Fruit fly (Drosophila melanogaster) whole organism, embryonic: ENCODE results near the gene CG13247.

Experiments used
- Atf3 ChIP-seq: fragments of 200-800 bp; sonication (Bioruptor generic); optimal IDR thresholded peaks from 3 replicates; lab custom pipeline; 2016; ENCODE audit warnings: missing biosample characterization, missing genetic modification characterization
- CG10147 ChIP-seq: fragments of 200-800 bp; sonication (Bioruptor generic); optimal IDR thresholded peaks from 2 replicates; lab custom pipeline; 2019; ENCODE audit warnings: missing biosample characterization, mild to moderate bottlenecking, missing genetic modification characterization, moderate library complexity
- CG11723 ChIP-seq: fragments of 200-800 bp; sonication (Bioruptor generic); optimal IDR thresholded peaks from 2 replicates; lab custom pipeline; 2017; ENCODE audit warnings: missing biosample characterization, mild to moderate bottlenecking, missing genetic modification characterization
- CG13894 ChIP-seq: fragments of 200-800 bp; sonication (Bioruptor generic); optimal IDR thresholded peaks from 3 replicates; lab custom pipeline; 2018; ENCODE audit warnings: missing biosample characterization, mild to moderate bottlenecking, missing genetic modification characterization, moderate library complexity
- CG15696 ChIP-seq: fragments of 200-800 bp; sonication (Bioruptor generic); optimal IDR thresholded peaks from 2 replicates; lab custom pipeline; 2019; ENCODE audit warnings: missing biosample characterization, mild to moderate bottlenecking, missing genetic modification characterization, moderate library complexity
- CG1603 ChIP-seq: fragments of 200-800 bp; sonication (Bioruptor generic); optimal IDR thresholded peaks from 2 replicates; lab custom pipeline; 2019; ENCODE audit warnings: missing biosample characterization, mild to moderate bottlenecking, missing genetic modification characterization, moderate library complexity
- CG16813 ChIP-seq: fragments of 200-800 bp; sonication (Bioruptor generic); IDR thresholded peaks from 3 replicates; pipeline ENCODE4 v1.3.6; 2022; ENCODE audit warnings: missing biosample characterization, missing genetic modification characterization; ENCODE audit not compliant: partially characterized antibody
- CG18011 ChIP-seq: fragments of 200-800 bp; sonication (Bioruptor generic); optimal IDR thresholded peaks from 2 replicates; lab custom pipeline; 2017; ENCODE audit warnings: missing biosample characterization, missing genetic modification characterization, mild to moderate bottlenecking, moderate library complexity, missing genotype
- CG18262 ChIP-seq: fragments of 200-800 bp; optimal IDR thresholded peaks from 3 replicates; lab custom pipeline; 2019; ENCODE audit warnings: missing biosample characterization, mild to moderate bottlenecking, missing genetic modification characterization, moderate library complexity
- CG2712 ChIP-seq: fragments of 200-800 bp; optimal IDR thresholded peaks from 3 replicates; lab custom pipeline; 2019; ENCODE audit warnings: missing biosample characterization, mild to moderate bottlenecking, missing genetic modification characterization, moderate library complexity
- CG32767 ChIP-seq: fragments of 200-800 bp; sonication (Bioruptor generic); IDR thresholded peaks from 2 replicates; pipeline ENCODE4 v1.3.6; 2022; ENCODE audit warnings: missing biosample characterization, missing genetic modification characterization
- CG4424 ChIP-seq: fragments of 200-800 bp; sonication (Bioruptor generic); optimal IDR thresholded peaks from 3 replicates; lab custom pipeline; 2016; ENCODE audit warnings: missing biosample characterization, missing genetic modification characterization
- CG6854 ChIP-seq: fragments of 200-800 bp; sonication (Bioruptor generic); optimal IDR thresholded peaks from 3 replicates; lab custom pipeline; 2017; ENCODE audit warnings: missing biosample characterization, mild to moderate bottlenecking, missing genetic modification characterization
- CG7271 ChIP-seq: fragments of 200-800 bp; sonication (Bioruptor generic); optimal IDR thresholded peaks from 2 replicates; lab custom pipeline; 2018; ENCODE audit warnings: missing biosample characterization, mild to moderate bottlenecking, missing genetic modification characterization, moderate library complexity
- CG7963 ChIP-seq: fragments of 200-800 bp; sonication (Bioruptor generic); IDR thresholded peaks from 3 replicates; pipeline ENCODE4 v1.3.6; 2022; ENCODE audit warnings: missing biosample characterization, missing genetic modification characterization; ENCODE audit not compliant: partially characterized antibody
- CG7987 ChIP-seq: fragments of 200-800 bp; sonication (Bioruptor generic); optimal IDR thresholded peaks from 2 replicates; lab custom pipeline; 2018; ENCODE audit warnings: missing biosample characterization, mild to moderate bottlenecking, missing genetic modification characterization, moderate library complexity
- CG8281 ChIP-seq: fragments of 200-800 bp; sonication (Bioruptor generic); optimal IDR thresholded peaks from 2 replicates; lab custom pipeline; 2018; ENCODE audit warnings: missing biosample characterization, mild to moderate bottlenecking, missing genetic modification characterization, moderate library complexity
- CG9609 ChIP-seq: fragments of 200-800 bp; sonication (Bioruptor generic); optimal IDR thresholded peaks from 3 replicates; lab custom pipeline; 2016; ENCODE audit warnings: missing biosample characterization, missing genetic modification characterization
- Dbx ChIP-seq: fragments of 200-800 bp; sonication (Bioruptor generic); IDR thresholded peaks from 3 replicates; pipeline ENCODE4 v1.3.6; 2022; ENCODE audit warnings: missing biosample characterization, missing genetic modification characterization
- Dfd ChIP-seq, 2 experiments: fragments of >200 bp; optimal IDR thresholded peaks; 2 replicates each; lab custom pipeline; 2017; ENCODE audit warnings: missing biosample characterization in 2 of 2, missing genetic modification characterization in 2 of 2
- Dp ChIP-seq: fragments of 200-800 bp; sonication (Bioruptor generic); optimal IDR thresholded peaks from 2 replicates; lab custom pipeline; 2018; ENCODE audit warnings: missing biosample characterization, mild to moderate bottlenecking, missing genetic modification characterization, moderate library complexity
- E2f2 ChIP-seq: fragments of 200-800 bp; sonication (Bioruptor generic); IDR thresholded peaks from 2 replicates; pipeline ENCODE4 v1.3.6; 2022; ENCODE audit warnings: missing biosample characterization, missing genetic modification characterization
- Eip74EF ChIP-seq, 2 experiments: fragments of 200-800 bp in 1 of 2; fragments of >200 bp in 1 of 2; sonication (Bioruptor generic) in 1 of 2; optimal IDR thresholded peaks; 2 replicates each; lab custom pipeline; 2017 to 2019; ENCODE audit warnings: missing biosample characterization in 2 of 2, missing genetic modification characterization in 2 of 2, mild to moderate bottlenecking in 1 of 2, moderate library complexity in 1 of 2
- MESR4 ChIP-seq: fragments of 200-800 bp; sonication (Bioruptor generic); optimal IDR thresholded peaks from 2 replicates; lab custom pipeline; 2018; ENCODE audit warnings: missing biosample characterization, mild to moderate bottlenecking, missing genetic modification characterization, moderate library complexity
- Mrtf ChIP-seq: fragments of 200-800 bp; sonication (Bioruptor generic); IDR thresholded peaks from 3 replicates; pipeline ENCODE4 v1.3.6; 2022; ENCODE audit warnings: missing biosample characterization, missing genetic modification characterization
- Nf-YA ChIP-seq: fragments of 200-800 bp; sonication (Bioruptor generic); IDR thresholded peaks from 2 replicates; pipeline ENCODE4 v1.3.6; 2022; ENCODE audit warnings: missing biosample characterization, missing genetic modification characterization
- Rfx ChIP-seq: fragments of 200-800 bp; sonication (Bioruptor generic); IDR thresholded peaks from 2 replicates; pipeline ENCODE4 v1.3.6; 2022; ENCODE audit warnings: missing biosample characterization, missing genetic modification characterization
- Six4 ChIP-seq: fragments of 200-800 bp; sonication (Bioruptor generic); optimal IDR thresholded peaks from 2 replicates; lab custom pipeline; 2016; ENCODE audit warnings: missing biosample characterization, missing genetic modification characterization
- amos ChIP-seq: fragments of 200-800 bp; sonication (Bioruptor generic); IDR thresholded peaks from 2 replicates; pipeline ENCODE4 v1.3.6; 2022; ENCODE audit warnings: missing biosample characterization, missing genetic modification characterization; ENCODE audit not compliant: partially characterized antibody
- ara ChIP-seq: fragments of 200-800 bp; sonication (Bioruptor generic); IDR thresholded peaks from 2 replicates; pipeline ENCODE4 v1.3.6; 2022; ENCODE audit warnings: missing biosample characterization, missing genetic modification characterization
- ash1 ChIP-seq: fragments of 200-800 bp; sonication (Bioruptor generic); optimal IDR thresholded peaks from 2 replicates; lab custom pipeline; 2018; ENCODE audit warnings: missing biosample characterization, mild to moderate bottlenecking, missing genetic modification characterization
- bbx ChIP-seq: fragments of 200-800 bp; sonication (Bioruptor generic); IDR thresholded peaks from 2 replicates; pipeline ENCODE4 v1.3.6; 2022; ENCODE audit warnings: missing biosample characterization, missing genetic modification characterization; ENCODE audit not compliant: partially characterized antibody
- danr ChIP-seq: fragments of 200-800 bp; sonication (Bioruptor generic); IDR thresholded peaks from 2 replicates; pipeline ENCODE4 v1.3.6; 2022; ENCODE audit warnings: missing biosample characterization, missing genetic modification characterization
- emc ChIP-seq: fragments of 200-800 bp; sonication (Bioruptor generic); optimal IDR thresholded peaks from 2 replicates; lab custom pipeline; 2016; ENCODE audit warnings: missing biosample characterization, missing genetic modification characterization
- esg ChIP-seq: fragments of 200-800 bp; sonication (Bioruptor generic); conservative IDR thresholded peaks from 2 replicates; pipeline ENCODE4 v1.3.6; 2022; ENCODE audit warnings: missing biosample characterization, missing genetic modification characterization
- fu2 ChIP-seq: fragments of 200-800 bp; sonication (Bioruptor generic); optimal IDR thresholded peaks from 2 replicates; lab custom pipeline; 2016; ENCODE audit warnings: missing biosample characterization, missing genetic modification characterization
- gcm ChIP-seq: fragments of 200-800 bp; sonication (Bioruptor generic); optimal IDR thresholded peaks from 2 replicates; lab custom pipeline; 2019; ENCODE audit warnings: missing biosample characterization, mild to moderate bottlenecking, missing genetic modification characterization, moderate library complexity
- gfzf ChIP-seq: fragments of 200-800 bp; sonication (Bioruptor generic); optimal IDR thresholded peaks from 2 replicates; lab custom pipeline; 2016; ENCODE audit warnings: missing biosample characterization, mild to moderate bottlenecking, missing genetic modification characterization, moderate library complexity
- luna ChIP-seq: fragments of 200-800 bp; sonication (Bioruptor generic); optimal IDR thresholded peaks from 2 replicates; lab custom pipeline; 2016; ENCODE audit warnings: missing biosample characterization, missing genetic modification characterization
- org-1 ChIP-seq: fragments of 200-800 bp; sonication (Bioruptor generic); optimal IDR thresholded peaks from 2 replicates; lab custom pipeline; 2017; ENCODE audit warnings: missing biosample characterization, missing genetic modification characterization
- pb ChIP-seq: fragments of 200-800 bp; sonication (Bioruptor generic); optimal IDR thresholded peaks from 3 replicates; lab custom pipeline; 2016; ENCODE audit warnings: missing biosample characterization, missing genetic modification characterization
- pfk ChIP-seq: fragments of 200-800 bp; sonication (Bioruptor generic); optimal IDR thresholded peaks from 2 replicates; lab custom pipeline; 2018; ENCODE audit warnings: missing biosample characterization, mild to moderate bottlenecking, missing genetic modification characterization, moderate library complexity
- phol ChIP-seq: fragments of 200-800 bp; sonication (Bioruptor generic); optimal IDR thresholded peaks from 3 replicates; lab custom pipeline; 2018; ENCODE audit warnings: missing biosample characterization, mild to moderate bottlenecking, missing genetic modification characterization, moderate library complexity
- pita ChIP-seq: fragments of 200-800 bp; sonication (Bioruptor generic); optimal IDR thresholded peaks from 2 replicates; lab custom pipeline; 2017; ENCODE audit warnings: missing biosample characterization, mild to moderate bottlenecking, missing genetic modification characterization
- shn ChIP-seq: fragments of 200-800 bp; sonication (Bioruptor generic); optimal IDR thresholded peaks from 3 replicates; lab custom pipeline; 2016; ENCODE audit warnings: missing biosample characterization, missing genetic modification characterization
- stwl ChIP-seq: fragments of 200-800 bp; sonication (Bioruptor generic); optimal IDR thresholded peaks from 3 replicates; lab custom pipeline; 2018; ENCODE audit warnings: missing biosample characterization, mild to moderate bottlenecking, missing genetic modification characterization, moderate library complexity
- tgo ChIP-seq: fragments of 200-800 bp; sonication (Bioruptor generic); IDR thresholded peaks from 3 replicates; pipeline ENCODE4 v1.3.6; 2022; ENCODE audit warnings: missing biosample characterization, missing genetic modification characterization
- tx ChIP-seq: fragments of 200-800 bp; sonication (Bioruptor generic); optimal IDR thresholded peaks from 2 replicates; lab custom pipeline; 2016; ENCODE audit warnings: missing biosample characterization, missing genetic modification characterization
- unc-4 ChIP-seq: fragments of 200-800 bp; sonication (Bioruptor generic); IDR thresholded peaks from 2 replicates; pipeline ENCODE4 v1.3.6; 2022; ENCODE audit warnings: missing biosample characterization, missing genetic modification characterization; ENCODE audit not compliant: partially characterized antibody
- unpg ChIP-seq: fragments of 200-800 bp; sonication (Bioruptor generic); optimal IDR thresholded peaks from 3 replicates; lab custom pipeline; 2018; ENCODE audit warnings: missing biosample characterization, mild to moderate bottlenecking, missing genetic modification characterization, moderate library complexity
- usp ChIP-seq: fragments of >200 bp; optimal IDR thresholded peaks from 2 replicates; lab custom pipeline; 2017; ENCODE audit warnings: missing biosample characterization, missing genetic modification characterization

Gene CG13247

dm6 chr3L:20356613-20357012 lies 13.5 kb upstream of the CG13247 start, which contains the start of gene kin17 (continued):
- TF ChIP-seq CG8281 (tag; lab: Kevin White, UChicago): no peak
- TF ChIP-seq gcm: no peak
- no peak for TF ChIP-seq ash1 (GFP tag; lab: Kevin White, UChicago)
- no peak for TF ChIP-seq CG32767 (GFP tag; lab: Robert Waterston, UW)
- TF ChIP-seq tgo: no peak
- TF ChIP-seq CG16813: peak; percentile 71
- TF ChIP-seq tx: no peak
- peak; percentile 85 for TF ChIP-seq gfzf (GFP tag; lab: Kevin White, UChicago)
- no peak for TF ChIP-seq usp (GFP tag; lab: Kevin White, UChicago)
- TF ChIP-seq CG1603 (tag; lab: Kevin White, UChicago): no peak
- TF ChIP-seq CG7987 (GFP tag; lab: Kevin White, UChicago): no peak
- no peak for TF ChIP-seq Atf3
- no peak for TF ChIP-seq CG2712 (tag; lab: Kevin White, UChicago)
- TF ChIP-seq CG7963 (GFP tag; lab: Robert Waterston, UW): no peak
- TF ChIP-seq org-1 (GFP tag; lab: Kevin White, UChicago): no peak
- TF ChIP-seq emc (GFP tag; lab: Kevin White, UChicago): no peak
- no peak for TF ChIP-seq pfk
- no peak for TF ChIP-seq CG18262 (tag; lab: Kevin White, UChicago)
- no peak for TF ChIP-seq Rfx
- no peak for TF ChIP-seq danr (GFP tag; lab: Robert Waterston, UW)
- TF ChIP-seq CG18011: no peak
- TF ChIP-seq bbx (GFP tag; lab: Robert Waterston, UW): peak; percentile 75
- TF ChIP-seq E2f2 (GFP tag; lab: Robert Waterston, UW): peak; percentile 90
- TF ChIP-seq CG9609: no peak
- TF ChIP-seq shn (GFP tag; lab: Kevin White, UChicago): no peak
- peak; percentile 69 for TF ChIP-seq MESR4 (GFP tag; lab: Kevin White, UChicago)
- no peak for TF ChIP-seq CG4424 (GFP tag; lab: Kevin White, UChicago)
- TF ChIP-seq unc-4: peak; percentile 74
- no peak for TF ChIP-seq ara
- no peak for TF ChIP-seq CG7271 (tag; lab: Kevin White, UChicago)
- TF ChIP-seq CG11723 (GFP tag; lab: Kevin White, UChicago): no peak
- TF ChIP-seq Nf-YA (GFP tag; lab: Robert Waterston, UW): no peak
- no peak for TF ChIP-seq Six4 (GFP tag; lab: Kevin White, UChicago)
- TF ChIP-seq Dp (GFP tag; lab: Kevin White, UChicago): peak; percentile 84
- TF ChIP-seq unpg (GFP tag; lab: Kevin White, UChicago): no peak
- TF ChIP-seq Dbx (GFP tag; lab: Robert Waterston, UW): no peak
- no peak for TF ChIP-seq phol (tag; lab: Kevin White, UChicago)
- TF ChIP-seq pita (GFP tag; lab: Kevin White, UChicago): no peak
- TF ChIP-seq fu2 (GFP tag; lab: Kevin White, UChicago): no peak
- TF ChIP-seq CG15696 (tag; lab: Kevin White, UChicago): no peak
- no peak for TF ChIP-seq CG10147 (GFP tag; lab: Kevin White, UChicago)
- no peak for TF ChIP-seq CG6854
- TF ChIP-seq Dfd (GFP tag; optimal IDR thresholded peaks at IDR 0.05; lab: Kevin White, UChicago): no peak
- no peak for TF ChIP-seq luna (GFP tag; lab: Kevin White, UChicago)
- TF ChIP-seq amos (GFP tag; lab: Robert Waterston, UW): peak; percentile 72
- TF ChIP-seq CG13894 (tag; lab: Kevin White, UChicago): no peak
- TF ChIP-seq Eip74EF (GFP tag; optimal IDR thresholded peaks at IDR 0.05; lab: Kevin White, UChicago): no peak
- TF ChIP-seq esg (GFP tag; lab: Robert Waterston, UW): no peak
- no peak for TF ChIP-seq Mrtf
- peak; percentile 91 for TF ChIP-seq stwl
- TF ChIP-seq pb (GFP tag; lab: Kevin White, UChicago): no peak
